Fruit fly (Drosophila melanogaster) whole organism: Measurements from ENCODE around the gene dsf.
A peak's percentile ranks its signal among the peaks of the same experiment; 100 is the strongest.

Source experiments
- CG8478 ChIP-seq: fragments of >200 bp; optimal IDR thresholded peaks from 2 replicates; lab custom pipeline; 2018; ENCODE audit warnings: inconsistent platforms
- Dll ChIP-seq: fragments of >200 bp; optimal IDR thresholded peaks from 2 replicates; lab custom pipeline; 2017
- EcR ChIP-seq, 2 experiments: fragments of >200 bp; optimal IDR thresholded peaks; 2 replicates each; lab custom pipeline; 2017; ENCODE audit warnings: missing biosample characterization in 2 of 2, missing genetic modification characterization in 2 of 2, missing genetic modification reagents in 2 of 2
- pan ChIP-seq: fragments of >200 bp; optimal IDR thresholded peaks from 2 replicates; lab custom pipeline; 2017
- psq ChIP-seq: fragments of >200 bp; optimal IDR thresholded peaks from 2 replicates; lab custom pipeline; 2017
- usp ChIP-seq: fragments of >200 bp; optimal IDR thresholded peaks from 2 replicates; lab custom pipeline; 2017; ENCODE audit warnings: missing biosample characterization, missing genetic modification characterization, mixed read lengths

Gene dsf

dm6 chr2L:5977070-5977728 is 51.5 kb downstream of the dsf start:
- TF ChIP-seq CG8478 (lab: Kevin White, UChicago) (no peak), EcR (GFP tag; optimal IDR thresholded peaks at IDR 0.05; lab: Kevin White, UChicago) (peak; percentile 72 to 88)

DNA sequence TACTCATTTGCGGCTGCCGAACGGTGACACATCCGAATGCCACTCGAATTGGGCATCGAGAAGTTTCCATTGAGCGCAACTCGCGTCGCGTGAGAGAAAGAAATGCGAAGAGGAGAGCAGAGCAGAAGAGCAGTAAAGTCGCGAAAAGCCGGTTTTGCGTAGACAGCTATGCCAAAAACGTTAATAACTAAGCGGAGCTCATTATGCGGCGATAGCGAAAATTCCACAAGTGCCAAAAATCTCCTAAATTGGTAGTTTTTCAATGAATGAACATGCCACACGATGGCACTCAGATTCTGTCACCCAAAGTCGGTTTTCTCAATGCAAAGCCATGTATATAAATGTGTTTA is 52.0 kb downstream of the dsf start:
- no peak for TF ChIP-seq CG8478 (lab: Kevin White, UChicago)
- peak; percentile 62 for TF ChIP-seq Dll (lab: Kevin White, UChicago)
- no peak for TF ChIP-seq psq (lab: Kevin White, UChicago)
- TF ChIP-seq EcR (GFP tag; optimal IDR thresholded peaks at IDR 0.05; lab: Kevin White, UChicago): peak in 1 of 2 experiments; percentile 37
- no peak for TF ChIP-seq usp (GFP tag; lab: Kevin White, UChicago)

- TF ChIP-seq Dll (lab: Kevin White, UChicago) (peak; percentile 44), pan (no peak), EcR (GFP tag; optimal IDR thresholded peaks at IDR 0.05; lab: Kevin White, UChicago) (no peak)
Measured at dm6 chr2L:5978333-5979054, 52.8 kb downstream of the dsf start.

DNA sequence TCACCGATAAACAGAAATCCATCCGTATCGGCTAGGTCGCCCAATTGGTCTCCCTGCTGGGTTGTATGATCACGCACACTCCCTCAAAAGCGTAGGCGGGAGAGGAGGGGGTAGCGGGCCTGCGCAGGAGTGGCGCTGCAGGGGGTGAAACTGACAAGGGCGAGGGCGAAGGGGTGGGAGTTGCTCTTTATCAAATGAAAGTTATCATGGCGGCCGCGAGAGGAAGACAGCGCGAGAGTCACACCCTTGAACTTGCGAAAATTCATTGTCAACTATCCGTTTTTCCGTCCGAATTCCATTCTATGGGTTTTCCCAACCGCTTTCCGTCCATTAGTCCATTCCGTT is 53.3 kb downstream of the dsf start:
- TF ChIP-seq usp (GFP tag; lab: Kevin White, UChicago) (no peak), Dll (lab: Kevin White, UChicago) (no peak), CG8478 (lab: Kevin White, UChicago) (no peak), EcR (GFP tag; optimal IDR thresholded peaks at IDR 0.05; lab: Kevin White, UChicago) (no peak), psq (lab: Kevin White, UChicago) (no peak), pan (no peak)

dm6 chr2L:5979957-5980861 is 54.5 kb downstream of the dsf start:
- TF ChIP-seq pan (no peak), Dll (lab: Kevin White, UChicago) (peak; percentile 94), psq (lab: Kevin White, UChicago) (no peak), EcR (GFP tag; optimal IDR thresholded peaks at IDR 0.05; lab: Kevin White, UChicago) (peak in 1 of 2 experiments; percentile 15), usp (GFP tag; lab: Kevin White, UChicago) (no peak), CG8478 (lab: Kevin White, UChicago) (peak; percentile 77)

DNA sequence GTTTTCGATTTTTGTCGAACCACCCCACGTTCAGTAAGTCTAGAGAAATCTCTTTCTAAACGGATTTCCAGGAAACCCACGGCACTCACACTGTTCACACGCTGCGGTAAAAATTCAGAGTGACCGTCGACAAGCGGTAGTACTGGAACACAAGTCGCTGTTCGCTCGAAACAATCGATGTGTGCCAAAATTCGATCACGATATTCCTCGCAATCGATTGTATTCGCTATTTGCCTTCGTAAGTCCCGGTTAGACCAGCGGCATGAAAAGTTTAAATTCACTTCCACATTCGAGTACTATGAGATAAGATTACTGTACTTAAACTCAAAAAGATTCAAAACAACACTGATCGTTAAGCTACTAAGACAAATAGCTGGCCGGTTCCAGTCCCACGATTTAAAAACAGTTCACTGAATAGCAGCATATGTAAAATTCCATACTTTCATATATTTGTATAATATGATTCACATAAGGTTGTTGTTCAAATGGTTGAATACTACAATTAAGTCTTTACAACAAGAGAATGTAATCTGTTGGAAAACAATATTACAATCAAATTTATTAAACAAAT is 55.2 kb downstream of the dsf start, which contains the start of gene chic:
chic (minus strand) TSS at position 157 of the 571 bp plus-strand sequence.
- no peak for TF ChIP-seq EcR (GFP tag; optimal IDR thresholded peaks at IDR 0.05; lab: Kevin White, UChicago)
- no peak for TF ChIP-seq psq (lab: Kevin White, UChicago)
- no peak for TF ChIP-seq Dll (lab: Kevin White, UChicago)
- TF ChIP-seq CG8478 (lab: Kevin White, UChicago): no peak
- TF ChIP-seq pan: no peak
- TF ChIP-seq usp (GFP tag; lab: Kevin White, UChicago): no peak

- TF ChIP-seq usp (GFP tag; lab: Kevin White, UChicago) (no peak), psq (lab: Kevin White, UChicago) (no peak), Dll (lab: Kevin White, UChicago) (peak; percentile 72), EcR (GFP tag; optimal IDR thresholded peaks at IDR 0.05; lab: Kevin White, UChicago) (no peak), pan (no peak), CG8478 (lab: Kevin White, UChicago) (no peak)
Measured at dm6 chr2L:5981433-5982333, 55.9 kb downstream of the dsf start, which contains the start of gene eIF4A. Gene eIF4A, plus strand, starts transcription at chr2L:5981764.

DNA sequence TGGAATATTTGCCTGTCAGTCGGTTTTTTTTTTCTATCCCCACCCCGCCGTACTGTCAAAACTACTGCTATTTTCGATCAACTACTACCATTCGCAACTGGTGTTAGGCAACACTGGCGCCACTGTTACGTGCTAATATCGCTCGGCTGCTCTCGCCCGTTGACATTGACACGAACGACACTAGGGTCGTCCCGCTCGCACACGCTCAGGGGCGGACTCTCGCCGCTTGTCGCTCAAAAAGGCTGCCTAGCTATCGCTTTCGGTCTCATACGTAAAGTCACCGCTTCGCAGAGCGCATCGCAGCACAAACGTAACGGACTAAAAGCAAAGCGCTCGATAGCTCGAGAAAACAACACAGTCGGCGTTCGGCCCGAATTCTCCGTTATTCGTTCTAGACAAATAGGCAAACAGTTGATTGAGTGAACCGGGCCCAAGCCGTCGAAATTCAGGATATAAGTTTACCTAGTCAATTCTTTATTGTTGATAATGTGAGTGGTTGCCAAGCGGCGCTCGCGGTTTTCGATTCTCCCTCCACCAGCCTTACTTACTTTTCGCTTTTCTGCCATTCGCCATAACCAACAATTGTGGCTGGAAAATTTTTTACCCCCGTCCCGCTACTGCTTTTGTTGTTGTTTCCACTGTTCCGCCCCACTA is 56.7 kb downstream of the dsf start:
- TF ChIP-seq pan: no peak
- TF ChIP-seq psq (lab: Kevin White, UChicago): no peak
- peak; percentile 69 for TF ChIP-seq Dll (lab: Kevin White, UChicago)
- peak; percentile 72 for TF ChIP-seq CG8478 (lab: Kevin White, UChicago)
- TF ChIP-seq usp (GFP tag; lab: Kevin White, UChicago): no peak
- no peak for TF ChIP-seq EcR (GFP tag; optimal IDR thresholded peaks at IDR 0.05; lab: Kevin White, UChicago)

DNA sequence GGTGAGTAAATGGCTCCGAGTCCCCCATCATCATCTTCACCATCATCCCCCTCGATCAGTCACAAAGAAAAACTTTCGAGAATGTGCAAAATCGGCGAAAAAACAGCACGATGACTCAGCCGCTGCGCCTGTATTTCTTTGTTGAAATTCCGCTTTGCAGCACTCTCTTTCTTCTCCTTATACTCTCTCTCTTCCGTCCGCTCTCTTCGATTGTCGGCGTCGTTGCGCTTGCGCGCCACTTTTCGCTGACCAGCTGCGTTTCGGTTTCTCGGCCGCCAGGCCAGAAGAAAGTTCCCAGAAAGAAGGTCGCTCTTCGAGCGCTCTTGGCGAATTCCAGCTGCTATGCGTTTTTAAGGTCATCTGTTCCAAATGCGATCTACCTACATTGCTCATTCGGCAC is 57.5 kb downstream of the dsf start:
- TF ChIP-seq psq (lab: Kevin White, UChicago) (no peak), EcR (GFP tag; optimal IDR thresholded peaks at IDR 0.05; lab: Kevin White, UChicago) (no peak), Dll (lab: Kevin White, UChicago) (no peak), pan (no peak), CG8478 (lab: Kevin White, UChicago) (no peak), usp (GFP tag; lab: Kevin White, UChicago) (no peak)

DNA sequence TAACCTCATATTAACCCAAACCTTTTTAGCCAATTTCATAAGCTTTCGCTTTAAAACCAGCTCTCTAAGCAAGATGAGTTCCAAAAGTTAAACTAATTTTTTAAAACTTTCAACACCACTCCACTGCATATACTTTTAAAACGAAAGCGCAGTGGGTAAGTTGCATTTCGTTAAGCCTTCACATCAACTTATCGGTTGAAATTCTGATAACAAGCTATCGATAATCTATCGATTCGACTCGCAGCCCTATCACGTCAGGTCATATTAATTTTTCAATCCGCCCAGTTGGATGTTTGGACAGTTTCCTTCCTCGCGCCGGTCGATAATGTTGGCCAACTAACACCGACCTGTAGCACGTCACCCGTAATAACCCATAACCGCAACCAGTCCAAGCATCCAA is 60.4 kb downstream of the dsf start, which contains the start of gene ifc:
ifc (plus strand) TSS at position 255 of the 400 bp plus-strand sequence.
- TF ChIP-seq pan: no peak
- TF ChIP-seq psq (lab: Kevin White, UChicago): no peak
- TF ChIP-seq EcR (GFP tag; optimal IDR thresholded peaks at IDR 0.05; lab: Kevin White, UChicago): no peak
- TF ChIP-seq Dll (lab: Kevin White, UChicago): no peak
- TF ChIP-seq CG8478 (lab: Kevin White, UChicago): no peak
- no peak for TF ChIP-seq usp (GFP tag; lab: Kevin White, UChicago)
